Fruit fly (Drosophila melanogaster): Measurements from ENCODE around the gene CG3597.

Gene CG3597

DNA sequence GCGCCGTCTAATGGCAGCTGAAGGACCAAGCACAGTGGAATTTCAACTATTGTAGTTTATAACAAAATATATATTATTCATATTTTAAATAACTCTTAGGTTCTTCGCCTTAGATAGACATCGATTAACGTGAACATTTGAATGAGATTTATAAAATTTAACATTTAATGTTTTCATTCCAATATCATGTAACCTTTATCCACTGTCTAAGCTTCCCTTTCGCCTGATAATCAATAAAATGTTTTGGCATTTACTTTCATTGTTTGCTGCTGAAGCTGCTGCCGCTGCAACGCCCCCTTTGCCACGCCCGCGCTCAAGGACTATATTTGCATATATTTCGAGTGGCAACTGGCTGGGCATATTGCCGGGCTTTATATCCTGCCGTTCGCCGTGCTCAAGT, 23.5 kb upstream of the CG3597 start (continued):
- no peak for TF ChIP-seq CG7271 (tag; optimal IDR thresholded peaks at IDR 0.05)
- no peak for TF ChIP-seq bab2 (GFP tag; optimal IDR thresholded peaks at IDR 0.05)
- no peak for TF ChIP-seq CG3281 (GFP tag; optimal IDR thresholded peaks at IDR 0.05)
- TF ChIP-seq dmrt11E (tag; optimal IDR thresholded peaks at IDR 0.05), result no peak
- no peak for TF ChIP-seq ind (GFP tag; optimal IDR thresholded peaks at IDR 0.05)
- no peak for TF ChIP-seq pnt (GFP tag; optimal IDR thresholded peaks at IDR 0.05)
- no peak for TF ChIP-seq Drgx (GFP tag; IDR thresholded peaks at IDR 0.05)
- TF ChIP-seq unpg (GFP tag; optimal IDR thresholded peaks at IDR 0.05), result no peak
- peak; percentile 18 for TF ChIP-seq Fer1 (GFP tag; optimal IDR thresholded peaks at IDR 0.05)
- TF ChIP-seq CG2116 (GFP tag; optimal IDR thresholded peaks at IDR 0.05), result no peak
- no peak for TF ChIP-seq schlank (tag; optimal IDR thresholded peaks at IDR 0.05)
- TF ChIP-seq Opbp (GFP tag; IDR thresholded peaks at IDR 0.05; ENCODE audit: partially characterized antibody), result no peak
- no peak for TF ChIP-seq CrebB (tag; optimal IDR thresholded peaks at IDR 0.05)
- TF ChIP-seq vvl (GFP tag; IDR thresholded peaks at IDR 0.05), result peak; percentile 27; the same call in 1 of the 2 replicates
- TF ChIP-seq Fer3 (tag; optimal IDR thresholded peaks at IDR 0.05), result no peak
- no peak for TF ChIP-seq unc-4 (GFP tag; IDR thresholded peaks at IDR 0.05; ENCODE audit: partially characterized antibody)
- TF ChIP-seq PHDP (tag; optimal IDR thresholded peaks at IDR 0.05), result peak; percentile 4
- TF ChIP-seq BEAF-32 (GFP tag; optimal IDR thresholded peaks at IDR 0.05), result no peak
- TF ChIP-seq Optix (GFP tag; IDR thresholded peaks at IDR 0.05), result no peak
- TF ChIP-seq MTF-1 (GFP tag; optimal IDR thresholded peaks at IDR 0.05; ENCODE audit: borderline replicate concordance), result no peak
- TF ChIP-seq Atf6 (GFP tag; IDR thresholded peaks at IDR 0.05), result no peak
- no peak for TF ChIP-seq nmo (GFP tag; optimal IDR thresholded peaks at IDR 0.05)
- no peak for TF ChIP-seq tna (GFP tag; IDR thresholded peaks at IDR 0.05; ENCODE audit: partially characterized antibody)
- no peak for TF ChIP-seq z (GFP tag; IDR thresholded peaks at IDR 0.05)
- no peak for TF ChIP-seq jumu (GFP tag; optimal IDR thresholded peaks at IDR 0.05)
- peak in 1 of 2 experiments; percentile 6 for TF ChIP-seq Hr51 (GFP tag; optimal IDR thresholded peaks at IDR 0.05)
- TF ChIP-seq ttk (GFP tag; IDR thresholded peaks at IDR 0.05), result no peak
- no peak for TF ChIP-seq CG31441 (GFP tag; IDR thresholded peaks at IDR 0.05)
- TF ChIP-seq Med (GFP tag), result peak; percentile 70
- peak; percentile 54 for TF ChIP-seq onecut (GFP tag; IDR thresholded peaks at IDR 0.05)
- TF ChIP-seq Stat92E (GFP tag; optimal IDR thresholded peaks at IDR 0.05), result no peak
- peak; percentile 40 for TF ChIP-seq CG11504 (tag; optimal IDR thresholded peaks at IDR 0.05)
- no peak for TF ChIP-seq CG9437 (GFP tag; optimal IDR thresholded peaks at IDR 0.05)
- TF ChIP-seq Neu2 (GFP tag; optimal IDR thresholded peaks at IDR 0.05; ENCODE audit: borderline replicate concordance), result no peak
- peak; percentile 36 for TF ChIP-seq CG2678 (tag; optimal IDR thresholded peaks at IDR 0.05)
- no peak for TF ChIP-seq Rfx (GFP tag; IDR thresholded peaks at IDR 0.05)
- TF ChIP-seq Dek (tag; optimal IDR thresholded peaks at IDR 0.05), result no peak
- no peak for TF ChIP-seq tap (tag; optimal IDR thresholded peaks at IDR 0.05)
- TF ChIP-seq Sox102F (GFP tag; optimal IDR thresholded peaks at IDR 0.05), result peak; percentile 37
- TF ChIP-seq zf30C (GFP tag; optimal IDR thresholded peaks at IDR 0.05), result no peak
- TF ChIP-seq dmrt99B (tag; optimal IDR thresholded peaks at IDR 0.05), result peak; percentile 38
- no peak for TF ChIP-seq CG13624 (GFP tag; optimal IDR thresholded peaks at IDR 0.05)
- no peak for TF ChIP-seq CG14014 (GFP tag; IDR thresholded peaks at IDR 0.05)
- TF ChIP-seq kay (GFP tag; optimal IDR thresholded peaks at IDR 0.05), result no peak
- TF ChIP-seq gem (tag; optimal IDR thresholded peaks at IDR 0.05), result peak; percentile 40
- TF ChIP-seq sisA (GFP tag; IDR thresholded peaks at IDR 0.05), result no peak
- TF ChIP-seq dan (GFP tag; IDR thresholded peaks at IDR 0.05), result no peak
- TF ChIP-seq Kr (GFP tag; optimal IDR thresholded peaks at IDR 0.05), result no peak
- TF ChIP-seq Hmr (GFP tag; optimal IDR thresholded peaks at IDR 0.05), result no peak
- TF ChIP-seq CG12391 (tag; optimal IDR thresholded peaks at IDR 0.05), result no peak
